Fruit fly (Drosophila melanogaster): ENCODE results near the gene CG11694.

CG11694 gene

dm6 chr3R:8333768-8334470 lies 22.0 kb upstream of the CG11694 start, which contains the start of gene Poxm (continued):
- TF ChIP-seq Doc2 (GFP tag; IDR thresholded peaks at IDR 0.05) = peak; percentile 67; the same call in 1 of the 2 replicates
- peak; percentile 74 for TF ChIP-seq CG6813 (GFP tag; optimal IDR thresholded peaks at IDR 0.05)
- TF ChIP-seq btn (GFP tag; optimal IDR thresholded peaks at IDR 0.05) = peak; percentile 39
- TF ChIP-seq CHES-1-like (GFP tag; optimal IDR thresholded peaks at IDR 0.05) = no peak
- peak; percentile 56 for TF ChIP-seq CG16813 (GFP tag; IDR thresholded peaks at IDR 0.05; ENCODE audit: partially characterized antibody)
- TF ChIP-seq MESR4 (GFP tag; optimal IDR thresholded peaks at IDR 0.05) = no peak
- peak; percentile 81 for TF ChIP-seq stc (GFP tag; IDR thresholded peaks at IDR 0.05)
- TF ChIP-seq CG8924 (tag; optimal IDR thresholded peaks at IDR 0.05) = peak; percentile 94
- peak; percentile 91 for TF ChIP-seq tgo (GFP tag; IDR thresholded peaks at IDR 0.05)
- TF ChIP-seq vnd (GFP tag; IDR thresholded peaks at IDR 0.05; ENCODE audit: partially characterized antibody) = no peak
- 0 out of 2 replicates have a peak, but pooled peaks have one; percentile 26 for TF ChIP-seq crol (GFP tag; IDR thresholded peaks at IDR 0.05)
- TF ChIP-seq Usf (GFP tag; optimal IDR thresholded peaks at IDR 0.05) = peak; percentile 91
- peak; percentile 38 for TF ChIP-seq HmgZ (tag; optimal IDR thresholded peaks at IDR 0.05)
- TF ChIP-seq Dfd (GFP tag; optimal IDR thresholded peaks at IDR 0.05) = peak in 1 of 2 experiments; percentile 83
- TF ChIP-seq Bteb2 (GFP tag; optimal IDR thresholded peaks at IDR 0.05) = peak; percentile 19
- peak; percentile 93 for TF ChIP-seq CG7556 (GFP tag; optimal IDR thresholded peaks at IDR 0.05)
- no peak for TF ChIP-seq crc (GFP tag; optimal IDR thresholded peaks at IDR 0.05)
- peak; percentile 86 for TF ChIP-seq ind (GFP tag; optimal IDR thresholded peaks at IDR 0.05)
- peak; percentile 71 for TF ChIP-seq Rx (GFP tag; IDR thresholded peaks at IDR 0.05)
- TF ChIP-seq YL-1 (GFP tag; optimal IDR thresholded peaks at IDR 0.05) = peak; percentile 21
- peak; percentile 48; the same call in 1 of the 3 replicates for TF ChIP-seq Dbx (GFP tag; IDR thresholded peaks at IDR 0.05)
- TF ChIP-seq CG18262 (tag; optimal IDR thresholded peaks at IDR 0.05) = peak; percentile 97
- TF ChIP-seq ci (GFP tag; IDR thresholded peaks at IDR 0.05) = 0 out of 3 replicates have a peak, but pooled peaks have one; percentile 28
- TF ChIP-seq Sry-δ (GFP tag; optimal IDR thresholded peaks at IDR 0.05) = no peak
- no peak for TF ChIP-seq CG17912 (GFP tag; optimal IDR thresholded peaks at IDR 0.05)
- 0 out of 2 replicates have a peak, but pooled peaks have one; percentile 64 for TF ChIP-seq Lim3 (GFP tag; IDR thresholded peaks at IDR 0.05)
- peak; percentile 74 for TF ChIP-seq pum (GFP tag; optimal IDR thresholded peaks at IDR 0.05)
- no peak; the same call in 1 of the 2 replicates for TF ChIP-seq sens-2 (GFP tag; IDR thresholded peaks at IDR 0.05)
- peak; percentile 29 for TF ChIP-seq NC2β (GFP tag; optimal IDR thresholded peaks at IDR 0.05)
- TF ChIP-seq CG15601 (tag; optimal IDR thresholded peaks at IDR 0.05) = peak; percentile 89
- no peak for TF ChIP-seq pfk (GFP tag; optimal IDR thresholded peaks at IDR 0.05)
- TF ChIP-seq CG3995 (GFP tag; optimal IDR thresholded peaks at IDR 0.05) = no peak
- peak; percentile 82 for TF ChIP-seq Hmr (GFP tag; optimal IDR thresholded peaks at IDR 0.05)
- TF ChIP-seq Neu2 (GFP tag; optimal IDR thresholded peaks at IDR 0.05; ENCODE audit: borderline replicate concordance) = no peak
- peak; percentile 40 for TF ChIP-seq CG2116 (GFP tag; optimal IDR thresholded peaks at IDR 0.05)
- TF ChIP-seq unc-4 (GFP tag; IDR thresholded peaks at IDR 0.05; ENCODE audit: partially characterized antibody) = no peak
- TF ChIP-seq CG33557 (GFP tag; optimal IDR thresholded peaks at IDR 0.05) = peak; percentile 88
- peak; percentile 82; the same call in 1 of the 2 replicates for TF ChIP-seq wor (GFP tag; IDR thresholded peaks at IDR 0.05)
- peak; percentile 94 for TF ChIP-seq Nf-YB (GFP tag; optimal IDR thresholded peaks at IDR 0.05)
- peak; percentile 89 for TF ChIP-seq cato (GFP tag; optimal IDR thresholded peaks at IDR 0.05; ENCODE audit: borderline replicate concordance)
- peak; percentile 97 for TF ChIP-seq CG7839 (tag; optimal IDR thresholded peaks at IDR 0.05)
- TF ChIP-seq CG6254 (GFP tag; optimal IDR thresholded peaks at IDR 0.05) = peak; percentile 86
- TF ChIP-seq so (GFP tag; IDR thresholded peaks at IDR 0.05) = peak; percentile 64; the same call in 1 of the 3 replicates
- TF ChIP-seq Oaz (GFP tag; IDR thresholded peaks at IDR 0.05) = peak; percentile 78
- peak; percentile 77 for TF ChIP-seq CG12942 (GFP tag; optimal IDR thresholded peaks at IDR 0.05)
- 0 out of 2 replicates have a peak, but pooled peaks have one; percentile 42 for TF ChIP-seq CG5953 (GFP tag; IDR thresholded peaks at IDR 0.05)
- TF ChIP-seq CG16863 (GFP tag; optimal IDR thresholded peaks at IDR 0.05) = peak; percentile 66
- TF ChIP-seq CG4820 (GFP tag; optimal IDR thresholded peaks at IDR 0.05) = peak; percentile 94
- TF ChIP-seq ttk (GFP tag; IDR thresholded peaks at IDR 0.05) = peak; percentile 80

All from whole organism, embryonic.